Worm (Caenorhabditis elegans): Measurements from ENCODE around the gene atad-3.

The atad-3 gene

DNA sequence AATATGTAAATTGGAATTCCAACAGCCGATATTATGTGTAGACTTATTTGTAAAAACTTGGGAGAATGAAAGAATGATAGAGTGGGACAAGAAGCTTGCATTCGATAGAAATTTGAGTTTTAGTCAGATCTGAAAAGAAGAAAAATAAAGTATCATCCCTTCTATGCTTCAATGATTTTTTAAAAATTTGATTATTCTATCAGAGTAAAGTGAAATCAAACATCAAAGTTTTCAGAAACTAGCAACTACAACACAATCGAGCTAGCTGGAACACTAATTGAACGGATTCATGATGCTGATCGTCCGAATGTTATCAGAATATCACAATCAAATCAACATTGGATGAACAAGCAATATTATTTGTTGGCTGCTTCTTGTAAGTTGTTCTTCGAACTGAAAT lies 21.8 kb upstream of the atad-3 start, which contains the start of gene srh-135:
srh-135 (minus strand) TSS at position 101 of the 400 bp plus-strand sequence.
- no peak for TF ChIP-seq F13H6.1 (tag; optimal IDR thresholded peaks at IDR 0.05)
- TF ChIP-seq nhr-232 (tag; optimal IDR thresholded peaks at IDR 0.05), result no peak
- no peak for TF ChIP-seq dve-1 (tag; optimal IDR thresholded peaks at IDR 0.05)
- no peak for TF ChIP-seq C38D4.7 (GFP tag; optimal IDR thresholded peaks at IDR 0.05)
- TF ChIP-seq fkh-10 (GFP tag; optimal IDR thresholded peaks at IDR 0.05), result no peak
- TF ChIP-seq unc-55 (GFP tag; optimal IDR thresholded peaks at IDR 0.05), result no peak
- no peak for TF ChIP-seq pag-3 (tag; optimal IDR thresholded peaks at IDR 0.05; ENCODE audit: borderline replicate concordance)
- no peak for TF ChIP-seq ref-2 (tag; optimal IDR thresholded peaks at IDR 0.05)
- no peak for TF ChIP-seq npax-4 (tag; optimal IDR thresholded peaks at IDR 0.05)
- TF ChIP-seq unc-3 (GFP tag; conservative IDR thresholded peaks at IDR 0.05), result no peak
- TF ChIP-seq unc-3 (tag; optimal IDR thresholded peaks at IDR 0.05), result no peak

DNA sequence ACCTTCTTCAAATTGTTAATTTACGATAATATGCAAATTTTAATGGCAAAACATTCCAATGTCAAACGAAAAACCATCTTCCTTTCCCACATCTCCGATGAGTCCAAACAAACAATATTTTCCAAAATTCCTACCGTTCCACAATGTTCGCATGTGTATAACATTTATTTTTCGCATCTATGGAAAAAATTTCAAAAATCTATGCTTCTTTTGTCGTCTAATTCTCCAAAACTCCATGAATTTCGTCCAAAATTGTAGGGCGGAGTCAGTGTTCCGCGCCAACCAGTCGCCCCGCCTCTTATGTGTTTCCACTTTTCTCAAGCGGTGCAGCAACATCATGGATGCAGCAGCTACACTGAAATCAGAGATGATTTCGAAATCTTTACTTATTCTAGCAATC lies 17.8 kb upstream of the atad-3 start, which contains the start of gene T01E8.8:
T01E8.8 (plus strand) TSS at position 301 of the 400 bp plus-strand sequence.
- TF ChIP-seq ceh-48 (tag; optimal IDR thresholded peaks at IDR 0.05) (no peak), lin-11 (tag; optimal IDR thresholded peaks at IDR 0.05) (no peak), ceh-6 (GFP tag; optimal IDR thresholded peaks at IDR 0.05) (no peak)

DNA sequence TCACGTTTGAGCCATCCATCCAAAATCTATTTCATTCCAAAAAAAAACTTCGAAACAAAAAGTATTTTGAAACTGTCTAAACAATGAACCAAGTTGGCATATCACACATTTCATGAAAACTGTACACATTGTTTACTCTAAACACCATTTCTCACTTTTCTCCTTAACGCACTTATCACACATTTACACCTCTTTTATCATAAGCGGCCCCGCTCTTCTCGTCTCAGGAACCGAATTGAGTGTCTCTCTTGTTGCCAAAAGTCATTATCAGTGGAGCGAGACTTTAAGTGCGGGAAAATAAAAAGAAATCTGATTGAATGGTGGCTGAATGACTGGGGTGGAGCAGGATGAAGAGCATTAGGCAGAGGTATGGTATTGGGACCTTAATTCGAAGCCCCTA lies 16.9 kb upstream of the atad-3 start:
- no peak for TF ChIP-seq hlh-6 (tag; optimal IDR thresholded peaks at IDR 0.05)
- no peak for TF ChIP-seq pqm-1 (tag; optimal IDR thresholded peaks at IDR 0.05)
- TF ChIP-seq ztf-16 (tag; optimal IDR thresholded peaks at IDR 0.05), result no peak
- no peak for TF ChIP-seq unc-86 (tag; optimal IDR thresholded peaks at IDR 0.05)
- TF ChIP-seq ttx-3 (tag; optimal IDR thresholded peaks at IDR 0.05), result no peak
- TF ChIP-seq pax-1 (tag; optimal IDR thresholded peaks at IDR 0.05), result peak; percentile 42
- TF ChIP-seq elt-2 (tag; optimal IDR thresholded peaks at IDR 0.05), result peak; percentile 60
- TF ChIP-seq ref-2 (tag; optimal IDR thresholded peaks at IDR 0.05), result no peak
- TF ChIP-seq hlh-15 (tag; optimal IDR thresholded peaks at IDR 0.05), result no peak
- TF ChIP-seq ceh-24 (tag; optimal IDR thresholded peaks at IDR 0.05), result no peak
- TF ChIP-seq nhr-11 (tag; optimal IDR thresholded peaks at IDR 0.05), result no peak

DNA sequence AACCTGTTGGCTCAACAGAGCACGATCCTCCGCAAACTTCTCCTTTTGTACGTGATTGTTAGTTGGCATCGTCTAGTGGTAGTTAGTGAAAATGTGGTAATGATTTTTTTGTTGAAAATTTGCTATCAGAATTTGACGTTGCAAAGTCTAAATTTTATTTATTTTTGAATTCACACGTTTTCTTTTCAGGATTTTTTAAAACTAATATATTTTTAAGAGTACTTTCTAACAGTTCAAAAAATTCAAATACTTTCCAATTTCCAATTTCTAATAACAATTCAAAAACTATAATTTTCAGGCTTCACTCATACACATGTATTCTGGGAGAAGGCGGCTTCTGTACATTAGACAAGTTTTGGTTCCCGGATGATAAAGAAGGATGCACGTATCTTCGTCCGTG lies 14.4 kb upstream of the atad-3 start, which contains the start of gene ubxn-5:
ubxn-5 (minus strand) TSS at position 101 of the 400 bp plus-strand sequence.
- TF ChIP-seq nhr-232 (tag; optimal IDR thresholded peaks at IDR 0.05), result no peak
- no peak for TF ChIP-seq zip-5 (tag; optimal IDR thresholded peaks at IDR 0.05)

DNA sequence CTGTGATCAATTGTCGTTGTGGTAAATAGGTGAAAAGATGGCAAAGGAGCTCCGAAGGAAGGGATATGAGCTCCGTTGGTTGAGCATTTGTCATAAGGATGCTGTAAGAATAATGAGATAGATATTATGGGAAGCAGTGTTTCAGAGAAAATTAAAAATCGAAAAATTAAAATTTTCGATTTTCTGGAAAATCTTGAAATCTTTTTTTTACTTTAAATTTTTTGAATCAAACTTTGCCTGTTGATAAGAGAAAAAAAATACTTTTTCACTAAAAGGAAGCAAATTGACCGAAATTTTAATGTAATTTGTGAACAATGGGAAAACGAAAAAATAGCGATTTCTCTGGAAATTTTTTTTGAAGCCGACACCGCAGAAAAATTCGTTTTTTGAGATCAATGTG lies 9.2 kb upstream of the atad-3 start, which contains the start of gene mec-15:
mec-15 (minus strand) TSS at position 101 of the 400 bp plus-strand sequence.
- TF ChIP-seq elt-2 (tag; optimal IDR thresholded peaks at IDR 0.05) (no peak), sdc-2 (tag; optimal IDR thresholded peaks at IDR 0.05) (no peak), ahr-1 (tag; optimal IDR thresholded peaks at IDR 0.05) (no peak), ttx-3 (tag; optimal IDR thresholded peaks at IDR 0.05) (no peak), tbx-7 (tag; optimal IDR thresholded peaks at IDR 0.05) (no peak), ceh-31 (tag; optimal IDR thresholded peaks at IDR 0.05) (no peak), ceh-22 (tag; optimal IDR thresholded peaks at IDR 0.05) (no peak), ceh-18 (tag; optimal IDR thresholded peaks at IDR 0.05) (no peak), ceh-34 (tag; optimal IDR thresholded peaks at IDR 0.05) (no peak)

DNA sequence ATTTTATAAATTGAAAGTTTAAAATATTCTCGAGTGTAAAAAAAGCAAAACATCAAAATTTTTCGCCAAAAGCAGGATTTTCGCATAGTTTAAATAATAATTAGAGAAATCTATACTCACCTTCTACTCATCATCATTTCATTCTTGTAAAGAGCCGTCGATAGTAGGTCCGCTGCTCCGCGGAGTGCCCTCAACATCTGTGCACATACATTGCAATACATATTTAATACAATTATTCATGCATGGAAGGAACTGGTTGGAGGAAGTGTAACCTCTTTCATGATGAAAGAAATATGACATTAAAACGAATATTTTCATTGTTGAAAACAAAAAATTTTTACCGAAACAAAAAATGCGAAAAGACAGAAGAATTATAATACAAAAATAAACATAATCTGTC lies 6.5 kb upstream of the atad-3 start, which contains the start of gene mrps-14:
mrps-14 (minus strand) TSS at position 197 of the 400 bp plus-strand sequence.
- TF ChIP-seq sdc-2 (tag; optimal IDR thresholded peaks at IDR 0.05) (no peak), sox-4 (tag; optimal IDR thresholded peaks at IDR 0.05) (no peak), elt-4 (tag; optimal IDR thresholded peaks at IDR 0.05) (no peak), F13H6.1 (tag; optimal IDR thresholded peaks at IDR 0.05) (no peak), sox-2 (GFP tag; IDR thresholded peaks at IDR 0.05) (no peak), hlh-13 (GFP tag; optimal IDR thresholded peaks at IDR 0.05) (no peak), ztf-16 (tag; optimal IDR thresholded peaks at IDR 0.05) (no peak)
